Fruit fly (Drosophila melanogaster) whole organism, embryonic: ENCODE measurements around the gene Acp76A.

Experiments
- CG10274 ChIP-seq: fragments of 200-800 bp; sonication (Bioruptor generic); optimal IDR thresholded peaks from 3 replicates; lab custom pipeline; 2017; ENCODE audit warnings: missing biosample characterization, mild to moderate bottlenecking, missing genetic modification characterization
- CG10959 ChIP-seq: fragments of 200-800 bp; sonication (Bioruptor generic); IDR thresholded peaks from 2 replicates; pipeline ENCODE4 v1.3.6; 2022; ENCODE audit warnings: missing biosample characterization, missing genetic modification characterization
- CG12659 ChIP-seq: fragments of 200-800 bp; sonication (Bioruptor generic); optimal IDR thresholded peaks from 3 replicates; lab custom pipeline; 2017; ENCODE audit warnings: mild to moderate bottlenecking, missing biosample characterization, missing genetic modification reagents, missing genetic modification characterization
- CG13123 ChIP-seq: fragments of 200-800 bp; sonication (Bioruptor generic); optimal IDR thresholded peaks from 2 replicates; lab custom pipeline; 2016; ENCODE audit warnings: missing biosample characterization, missing genetic modification characterization
- CG13424 ChIP-seq: fragments of 200-800 bp; sonication (Bioruptor generic); optimal IDR thresholded peaks from 2 replicates; lab custom pipeline; 2019; ENCODE audit warnings: missing biosample characterization, mild to moderate bottlenecking, missing genetic modification characterization, moderate library complexity
- CG17385 ChIP-seq: fragments of 200-800 bp; sonication (Bioruptor generic); optimal IDR thresholded peaks from 3 replicates; lab custom pipeline; 2018; ENCODE audit warnings: missing biosample characterization, mild to moderate bottlenecking, missing genetic modification characterization
- CG1792 ChIP-seq: fragments of 200-800 bp; sonication (Bioruptor generic); optimal IDR thresholded peaks from 2 replicates; lab custom pipeline; 2016; ENCODE audit warnings: missing biosample characterization, missing genetic modification characterization
- CG2116 ChIP-seq: fragments of 200-800 bp; sonication (Bioruptor generic); optimal IDR thresholded peaks from 3 replicates; lab custom pipeline; 2018; ENCODE audit warnings: missing biosample characterization, mild to moderate bottlenecking, missing genetic modification characterization
- CG2202 ChIP-seq: fragments of 200-800 bp; sonication (Bioruptor generic); optimal IDR thresholded peaks from 2 replicates; lab custom pipeline; 2018; ENCODE audit warnings: missing biosample characterization, mild to moderate bottlenecking, missing genetic modification characterization
- CG31388 ChIP-seq: fragments of 200-800 bp; sonication (Bioruptor generic); optimal IDR thresholded peaks from 2 replicates; lab custom pipeline; 2016; ENCODE audit warnings: missing biosample characterization, missing genetic modification characterization
- CG3281 ChIP-seq: fragments of 200-800 bp; sonication (Bioruptor generic); optimal IDR thresholded peaks from 3 replicates; lab custom pipeline; 2017; ENCODE audit warnings: missing biosample characterization, mild to moderate bottlenecking, missing genetic modification characterization
- CG6654 ChIP-seq: fragments of 200-800 bp; sonication (Bioruptor generic); optimal IDR thresholded peaks from 2 replicates; lab custom pipeline; 2017; ENCODE audit warnings: missing biosample characterization, mild to moderate bottlenecking, missing genetic modification characterization
- CG7372 ChIP-seq: fragments of 200-800 bp; sonication (Bioruptor generic); IDR thresholded peaks from 2 replicates; pipeline ENCODE4 v1.3.6; 2022; ENCODE audit warnings: missing biosample characterization, missing genetic modification characterization
- CG7556 ChIP-seq: fragments of 200-800 bp; sonication (Bioruptor generic); optimal IDR thresholded peaks from 2 replicates; lab custom pipeline; 2017; ENCODE audit warnings: missing biosample characterization, mild to moderate bottlenecking, missing genetic modification characterization
- CG8478 ChIP-seq: fragments of >200 bp; optimal IDR thresholded peaks from 2 replicates; lab custom pipeline; 2018
- Drgx ChIP-seq: fragments of 200-800 bp; sonication (Bioruptor generic); IDR thresholded peaks from 2 replicates; pipeline ENCODE4 v1.3.6; 2022; ENCODE audit warnings: missing biosample characterization, missing genetic modification characterization
- Fer1 ChIP-seq: fragments of 200-800 bp; sonication (Bioruptor generic); optimal IDR thresholded peaks from 2 replicates; lab custom pipeline; 2017; ENCODE audit warnings: missing biosample characterization, mild to moderate bottlenecking, missing genetic modification characterization
- HmgD ChIP-seq: fragments of 200-800 bp; sonication (Bioruptor generic); optimal IDR thresholded peaks from 3 replicates; lab custom pipeline; 2016; ENCODE audit warnings: missing biosample characterization, missing genetic modification characterization
- Hmx ChIP-seq: fragments of 200-800 bp; sonication (Bioruptor generic); optimal IDR thresholded peaks from 2 replicates; lab custom pipeline; 2016; ENCODE audit warnings: missing biosample characterization, missing genetic modification characterization
- Lim3 ChIP-seq: fragments of 200-800 bp; sonication (Bioruptor generic); IDR thresholded peaks from 2 replicates; pipeline ENCODE4 v1.3.6; 2022; ENCODE audit warnings: missing biosample characterization, missing genetic modification characterization
- MESR4 ChIP-seq: fragments of 200-800 bp; sonication (Bioruptor generic); optimal IDR thresholded peaks from 2 replicates; lab custom pipeline; 2018; ENCODE audit warnings: missing biosample characterization, mild to moderate bottlenecking, missing genetic modification characterization, moderate library complexity
- Mes4 ChIP-seq: fragments of 200-800 bp; sonication (Bioruptor generic); optimal IDR thresholded peaks from 2 replicates; lab custom pipeline; 2016; ENCODE audit warnings: missing biosample characterization, missing genetic modification characterization
- Nf-YB ChIP-seq: fragments of 200-800 bp; sonication (Bioruptor generic); optimal IDR thresholded peaks from 3 replicates; lab custom pipeline; 2019; ENCODE audit warnings: missing biosample characterization, mild to moderate bottlenecking, missing genetic modification characterization, moderate library complexity
- Scr ChIP-seq: fragments of 200-800 bp; sonication (Bioruptor generic); IDR thresholded peaks from 2 replicates; pipeline ENCODE4 v1.3.6; 2022; ENCODE audit warnings: missing biosample characterization, missing genetic modification characterization; ENCODE audit not compliant: partially characterized antibody
- Six4 ChIP-seq: fragments of 200-800 bp; sonication (Bioruptor generic); optimal IDR thresholded peaks from 2 replicates; lab custom pipeline; 2016; ENCODE audit warnings: missing biosample characterization, missing genetic modification characterization
- Sox100B ChIP-seq: fragments of 200-800 bp; sonication (Bioruptor generic); optimal IDR thresholded peaks from 3 replicates; lab custom pipeline; 2018; ENCODE audit warnings: missing biosample characterization, mild to moderate bottlenecking, missing genetic modification characterization
- Sox102F ChIP-seq: fragments of 200-800 bp; sonication (Bioruptor generic); optimal IDR thresholded peaks from 2 replicates; lab custom pipeline; 2018; ENCODE audit warnings: missing biosample characterization, mild to moderate bottlenecking, missing genetic modification characterization, moderate library complexity
- Sry-β ChIP-seq: fragments of 200-800 bp; sonication (Bioruptor generic); optimal IDR thresholded peaks from 2 replicates; lab custom pipeline; 2018; ENCODE audit warnings: missing biosample characterization, mild to moderate bottlenecking, missing genetic modification characterization, moderate library complexity
- Ssrp ChIP-seq: fragments of 200-800 bp; sonication (Bioruptor generic); optimal IDR thresholded peaks from 2 replicates; lab custom pipeline; 2018; ENCODE audit warnings: missing biosample characterization, mild to moderate bottlenecking, missing genetic modification characterization, moderate library complexity
- Taf1 ChIP-seq: fragments of 200-800 bp; sonication (Bioruptor generic); IDR thresholded peaks from 2 replicates; pipeline ENCODE4 v1.3.6; 2022; ENCODE audit warnings: missing biosample characterization, missing genetic modification characterization
- ab ChIP-seq: fragments of 200-800 bp; sonication (Bioruptor generic); optimal IDR thresholded peaks from 2 replicates; lab custom pipeline; 2016; ENCODE audit warnings: missing biosample characterization, missing genetic modification characterization
- ash1 ChIP-seq: fragments of 200-800 bp; sonication (Bioruptor generic); optimal IDR thresholded peaks from 2 replicates; lab custom pipeline; 2018; ENCODE audit warnings: missing biosample characterization, mild to moderate bottlenecking, missing genetic modification characterization
- cad ChIP-seq: fragments of >200 bp; optimal IDR thresholded peaks from 2 replicates; lab custom pipeline; 2017; ENCODE audit warnings: missing biosample characterization, missing genetic modification characterization
- chm ChIP-seq: fragments of 200-800 bp; sonication (Bioruptor generic); IDR thresholded peaks from 2 replicates; pipeline ENCODE4 v1.3.6; 2022; ENCODE audit warnings: missing biosample characterization, missing genetic modification characterization
- ci ChIP-seq: fragments of 200-800 bp; sonication (Bioruptor generic); IDR thresholded peaks from 3 replicates; pipeline ENCODE4 v1.3.6; 2022; ENCODE audit warnings: missing biosample characterization, missing genetic modification characterization
- corto ChIP-seq: fragments of 200-800 bp; sonication (Bioruptor generic); optimal IDR thresholded peaks from 2 replicates; lab custom pipeline; 2016; ENCODE audit warnings: missing biosample characterization, mild to moderate bottlenecking, missing genetic modification characterization, moderate library complexity
- cwo ChIP-seq: fragments of 200-800 bp; sonication (Bioruptor generic); optimal IDR thresholded peaks from 3 replicates; lab custom pipeline; 2017; ENCODE audit warnings: missing biosample characterization, missing genetic modification characterization, mild to moderate bottlenecking, moderate library complexity, missing genetic modification reagents
- dan ChIP-seq: fragments of 200-800 bp; sonication (Bioruptor generic); IDR thresholded peaks from 2 replicates; pipeline ENCODE4 v1.3.6; 2022; ENCODE audit warnings: missing biosample characterization, missing genetic modification characterization
- fru ChIP-seq: fragments of >200 bp; optimal IDR thresholded peaks from 2 replicates; lab custom pipeline; 2017
- gem ChIP-seq: fragments of 200-800 bp; sonication (Bioruptor generic); optimal IDR thresholded peaks from 2 replicates; lab custom pipeline; 2019; ENCODE audit warnings: missing biosample characterization, mild to moderate bottlenecking, missing genetic modification characterization, moderate library complexity
- lola ChIP-seq, 3 experiments: fragments of >200 bp in 2 of 3; fragments of 200-800 bp in 1 of 3; sonication (Bioruptor generic) in 1 of 3; optimal IDR thresholded peaks; 2 replicates each; lab custom pipeline; 2017 to 2019; ENCODE audit warnings: missing biosample characterization in 3 of 3, missing genetic modification characterization in 3 of 3, mild to moderate bottlenecking in 1 of 3, moderate library complexity in 1 of 3
- onecut ChIP-seq: fragments of 200-800 bp; sonication (Bioruptor generic); IDR thresholded peaks from 2 replicates; pipeline ENCODE4 v1.3.6; 2022; ENCODE audit warnings: missing biosample characterization, missing genetic modification characterization
- pan ChIP-seq, 4 experiments: fragments of >200 bp in 3 of 4; fragments of 200-800 bp in 1 of 4; sonication (Bioruptor generic) in 1 of 4; optimal IDR thresholded peaks in 3 of 4; IDR thresholded peaks in 1 of 4; 2 replicates each; pipeline versions ENCODE4 v1.3.6 to Lab custom; 2017 to 2022; ENCODE audit warnings: missing biosample characterization in 2 of 4, missing genetic modification characterization in 2 of 4, mixed read lengths in 1 of 4
- pum ChIP-seq: fragments of 200-800 bp; sonication (Bioruptor generic); optimal IDR thresholded peaks from 2 replicates; lab custom pipeline; 2016; ENCODE audit warnings: missing biosample characterization, missing genetic modification characterization
- sisA ChIP-seq: fragments of 200-800 bp; sonication (Bioruptor generic); IDR thresholded peaks from 2 replicates; pipeline ENCODE4 v1.3.6; 2022; ENCODE audit warnings: missing biosample characterization, missing genetic modification characterization
- slp2 ChIP-seq: fragments of 200-800 bp; sonication (Bioruptor generic); optimal IDR thresholded peaks from 2 replicates; lab custom pipeline; 2016; ENCODE audit warnings: missing biosample characterization, missing genetic modification characterization
- tap ChIP-seq: fragments of 200-800 bp; optimal IDR thresholded peaks from 3 replicates; lab custom pipeline; 2019; ENCODE audit warnings: missing biosample characterization, mild to moderate bottlenecking, missing genetic modification characterization, moderate library complexity
- tna ChIP-seq: fragments of 200-800 bp; sonication (Bioruptor generic); IDR thresholded peaks from 2 replicates; pipeline ENCODE4 v1.3.6; 2022; ENCODE audit warnings: missing biosample characterization, missing genetic modification characterization; ENCODE audit not compliant: partially characterized antibody
- toy ChIP-seq: fragments of 200-800 bp; sonication (Bioruptor generic); IDR thresholded peaks from 2 replicates; pipeline ENCODE4 v1.3.6; 2022; ENCODE audit warnings: missing biosample characterization, missing genetic modification characterization
- yki ChIP-seq: fragments of >200 bp; optimal IDR thresholded peaks from 3 replicates; lab custom pipeline; 2018

The Acp76A gene

dm6 chr3L:19092125-19093058 lies 40.6 kb upstream of the Acp76A start, which contains the start of gene MESR6 (continued):
- TF ChIP-seq CG7372 (GFP tag; lab: Robert Waterston, UW) (no peak), sisA (GFP tag; lab: Robert Waterston, UW) (no peak), Sox102F (GFP tag; lab: Kevin White, UChicago) (peak; percentile 58), ash1 (GFP tag; lab: Kevin White, UChicago) (no peak), CG10274 (no peak), CG1792 (GFP tag; lab: Kevin White, UChicago) (no peak), CG13123 (GFP tag; lab: Kevin White, UChicago) (no peak), tap (tag; lab: Kevin White, UChicago) (no peak), ab (GFP tag; lab: Kevin White, UChicago) (no peak), CG13424 (tag; lab: Kevin White, UChicago) (no peak), chm (GFP tag; lab: Robert Waterston, UW) (no peak), Hmx (GFP tag; lab: Kevin White, UChicago) (no peak), fru (no peak), pan (optimal IDR thresholded peaks at IDR 0.05; lab: Kevin White, UChicago) (no peak), pan (GFP tag; optimal IDR thresholded peaks at IDR 0.05 in 1 of 2, IDR thresholded peaks at IDR 0.05 in 1 of 2) (no peak), Six4 (GFP tag; lab: Kevin White, UChicago) (no peak), Drgx (GFP tag; lab: Robert Waterston, UW) (no peak), lola (GFP tag; optimal IDR thresholded peaks at IDR 0.05; lab: Kevin White, UChicago) (no peak), Mes4 (GFP tag; lab: Kevin White, UChicago) (no peak), CG12659 (GFP tag; lab: Kevin White, UChicago) (peak; percentile 61), onecut (no peak), cad (GFP tag; lab: Kevin White, UChicago) (no peak), tna (GFP tag; lab: Robert Waterston, UW) (peak; percentile 58), CG7556 (GFP tag; lab: Kevin White, UChicago) (peak; percentile 47), Ssrp (peak; percentile 11), Lim3 (no peak), Scr (GFP tag; lab: Robert Waterston, UW) (peak; percentile 84), Nf-YB (GFP tag; lab: Kevin White, UChicago) (no peak), cwo (no peak), dan (GFP tag; lab: Robert Waterston, UW) (no peak), toy (GFP tag; lab: Robert Waterston, UW) (no peak), CG2116 (GFP tag; lab: Kevin White, UChicago) (peak; percentile 71), HmgD (GFP tag; lab: Kevin White, UChicago) (peak; percentile 9), CG2202 (tag; lab: Kevin White, UChicago) (no peak), slp2 (GFP tag; lab: Kevin White, UChicago) (no peak), CG17385 (GFP tag; lab: Kevin White, UChicago) (peak; percentile 33), gem (tag; lab: Kevin White, UChicago) (peak; percentile 61), pum (no peak), CG6654 (no peak), corto (GFP tag; lab: Kevin White, UChicago) (no peak), Fer1 (no peak), CG3281 (GFP tag; lab: Kevin White, UChicago) (peak; percentile 47), CG10959 (GFP tag; lab: Robert Waterston, UW) (no peak), Taf1 (no peak), CG31388 (GFP tag; lab: Kevin White, UChicago) (no peak), Sox100B (peak; percentile 31), ci (GFP tag; lab: Robert Waterston, UW) (no peak), yki (lab: Kevin White, UChicago) (no peak), CG8478 (lab: Kevin White, UChicago) (no peak), MESR4 (GFP tag; lab: Kevin White, UChicago) (peak; percentile 84), Sry-β (GFP tag; lab: Kevin White, UChicago) (no peak)
